Worm (Caenorhabditis elegans) whole organism, dauer: ENCODE data around the gene Y71H2AM.12.
"Not testable (repeated sequence)": the region's sequence is repeated elsewhere in the genome, so short reads cannot be mapped to it uniquely, and the experiment has no call there.

ENCODE experiments used
- unc-62 ChIP-seq: sonication (generic microtip); optimal IDR thresholded peaks from 2 replicates; lab custom pipeline; 2017; ENCODE audit warnings: missing biosample characterization, missing genetic modification reagents, missing genetic modification characterization

The Y71H2AM.12 gene

DNA sequence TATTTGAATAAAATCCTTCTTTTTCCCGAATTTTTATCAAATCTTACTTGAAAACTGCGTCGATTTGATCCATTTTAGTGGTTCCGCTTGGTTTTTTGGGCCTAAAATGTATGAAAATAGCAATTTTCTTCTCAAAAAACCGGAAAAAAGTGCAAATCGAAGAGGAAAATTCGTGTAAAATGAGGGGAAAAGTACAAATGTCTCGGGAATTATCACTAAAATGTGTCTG lies 9.0 kb downstream of the Y71H2AM.12 start, which contains the start of gene Y71H2AM.11:
Gene Y71H2AM.11 (minus strand): TSS at position 101 of the 229 bp plus-strand sequence.
- no peak for TF ChIP-seq unc-62 (GFP tag; lab: Kevin White, UChicago)

DNA sequence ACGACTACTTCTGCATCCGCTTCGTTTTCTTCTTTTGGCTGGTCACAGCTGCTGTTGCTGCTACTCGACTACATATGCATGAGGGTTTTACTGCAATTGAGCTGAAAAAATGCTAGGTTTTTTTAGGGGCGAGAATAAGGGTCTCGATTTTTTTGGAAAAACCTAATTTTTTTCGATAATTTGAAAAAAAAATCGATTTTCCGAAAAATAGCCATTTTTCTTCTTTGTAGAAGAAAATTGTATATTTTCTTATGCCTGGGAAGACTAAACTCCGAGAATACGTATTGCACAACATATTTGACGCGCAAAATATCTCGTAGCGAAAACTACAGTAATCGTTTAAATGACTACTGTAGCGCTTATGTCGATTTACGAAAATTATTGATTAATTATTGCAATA lies 17.4 kb downstream of the Y71H2AM.12 start, which contains the start of gene tmem-132:
Gene tmem-132 (minus strand): TSS at position 101 of the 400 bp plus-strand sequence.
- TF ChIP-seq unc-62 (GFP tag; lab: Kevin White, UChicago): no peak

DNA sequence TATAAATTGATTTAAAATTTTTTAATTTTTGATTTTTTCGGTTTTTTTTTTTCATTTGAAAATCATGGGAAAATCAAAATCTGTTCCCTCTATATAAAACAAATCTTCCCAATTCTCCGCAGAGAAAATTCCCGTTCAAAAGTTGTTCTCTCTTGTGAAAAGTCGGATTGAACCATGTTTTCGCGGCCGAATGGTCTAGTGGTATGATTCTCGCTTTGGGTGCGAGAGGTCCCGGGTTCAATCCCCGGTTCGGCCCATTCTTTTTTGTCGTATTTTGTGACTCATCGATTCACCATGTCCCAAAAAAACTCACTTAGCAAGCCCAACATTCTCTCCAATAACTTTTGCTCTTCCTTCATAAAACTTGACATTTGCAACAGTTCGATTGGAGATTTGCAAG lies 22.4 kb downstream of the Y71H2AM.12 start:
- no peak for TF ChIP-seq unc-62 (GFP tag; lab: Kevin White, UChicago)

DNA sequence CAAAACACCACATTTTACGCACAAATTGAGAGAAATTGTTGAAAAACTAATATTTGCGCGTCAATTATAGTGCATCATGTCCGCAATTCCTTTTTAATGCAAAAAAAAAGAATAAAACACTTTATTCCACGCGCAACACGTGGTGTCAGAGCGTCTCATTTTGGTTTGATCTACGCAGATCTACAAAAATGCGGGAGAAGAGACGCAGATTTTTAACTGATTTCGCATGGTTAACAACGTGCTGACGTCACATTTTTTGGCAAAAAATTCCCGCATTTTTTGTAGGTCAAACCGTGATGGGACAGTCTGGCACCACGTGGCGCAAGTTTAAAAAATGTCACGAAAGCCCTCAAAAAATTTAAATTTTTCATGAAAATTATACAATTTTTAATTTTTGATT lies 23.7 kb downstream of the Y71H2AM.12 start:
- TF ChIP-seq unc-62 (GFP tag; lab: Kevin White, UChicago): no peak

DNA sequence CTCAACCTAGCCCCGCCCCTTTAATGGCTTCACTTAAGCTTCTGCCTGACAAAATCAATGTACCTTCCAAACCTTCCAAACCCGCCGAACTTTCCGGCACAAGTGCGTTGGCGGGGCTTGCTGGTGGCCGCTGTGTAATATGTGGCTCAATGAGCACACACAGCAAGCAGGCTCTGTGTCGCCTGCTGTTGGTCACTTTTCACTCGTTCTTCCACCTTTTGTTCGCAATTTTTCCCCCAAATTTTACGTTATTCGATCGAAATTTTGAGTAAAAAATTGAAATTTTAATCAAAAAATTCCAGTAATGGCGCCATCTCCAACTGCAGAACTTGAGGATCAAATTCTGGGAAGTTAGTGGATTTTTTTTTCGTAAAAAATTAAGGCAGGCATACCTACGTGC lies 33.3 kb downstream of the Y71H2AM.12 start, which contains the start of gene set-27:
Gene set-27 (plus strand): TSS at position 301 of the 400 bp plus-strand sequence.
- no peak for TF ChIP-seq unc-62 (GFP tag; lab: Kevin White, UChicago)

DNA sequence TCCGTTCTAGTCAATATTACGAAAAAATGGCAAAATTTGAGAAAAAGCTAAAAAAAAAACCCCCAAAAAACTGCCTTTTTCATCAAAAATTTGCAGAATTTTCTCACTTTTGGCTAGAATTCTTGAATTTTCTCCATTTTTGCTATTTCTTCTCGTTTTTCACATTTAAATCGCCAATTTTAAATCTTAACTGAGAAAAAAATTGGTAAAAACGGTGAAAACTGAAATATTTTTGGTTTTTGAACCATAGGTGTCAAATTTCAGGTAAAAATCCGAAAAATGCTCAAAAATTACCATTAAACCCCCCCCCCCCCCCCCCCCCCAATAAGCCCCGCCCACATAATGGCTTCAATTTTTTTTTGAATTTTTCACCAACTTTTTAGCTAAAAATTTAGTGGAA lies 34.5 kb downstream of the Y71H2AM.12 start, which contains the start of gene cox-6B:
Gene cox-6B (plus strand): TSS at position 301 of the 400 bp plus-strand sequence.
- not testable (repeated sequence) for TF ChIP-seq unc-62 (GFP tag; lab: Kevin White, UChicago)

DNA sequence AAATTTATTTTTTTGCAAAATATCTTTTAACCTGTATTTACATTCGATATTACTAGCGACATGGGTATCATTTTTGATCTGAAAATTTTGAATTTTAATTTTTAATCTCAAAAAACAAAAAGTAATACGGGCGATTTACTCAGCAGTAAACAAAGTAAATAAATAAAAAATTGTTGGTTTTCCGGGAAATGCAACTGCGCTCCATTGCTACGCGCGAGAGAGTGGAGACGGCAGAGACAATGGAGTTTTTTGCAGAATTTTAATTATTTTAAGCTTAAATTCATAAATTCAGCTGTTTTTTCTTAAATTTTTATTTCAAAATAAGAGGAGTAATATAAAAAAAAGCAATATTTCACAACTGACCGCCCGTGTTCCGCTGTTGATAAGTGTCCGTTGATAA lies 35.2 kb downstream of the Y71H2AM.12 start, which contains the start of gene slc-30A9:
Gene slc-30A9 (minus strand): TSS at position 78 of the 400 bp plus-strand sequence.
- TF ChIP-seq unc-62 (GFP tag; lab: Kevin White, UChicago): no peak

DNA sequence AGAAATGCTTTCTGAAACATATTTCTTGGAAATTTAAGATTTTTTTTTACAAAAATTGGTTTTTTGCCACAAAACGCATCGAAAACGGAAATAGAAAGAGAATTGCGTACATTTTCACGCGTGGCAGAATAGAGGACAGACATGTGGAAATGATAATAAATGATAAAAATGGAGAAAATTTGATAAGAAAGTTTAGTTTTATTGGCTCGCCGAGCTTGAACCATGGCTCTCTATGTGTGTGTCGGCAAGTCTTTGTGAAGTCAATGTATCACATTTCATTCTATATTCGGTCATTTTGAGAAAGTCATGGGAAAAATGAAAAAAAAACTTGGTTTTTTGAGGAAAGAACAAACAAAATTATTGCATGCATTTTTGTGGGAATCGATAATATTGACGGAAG lies 46.5 kb downstream of the Y71H2AM.12 start:
- no peak for TF ChIP-seq unc-62 (GFP tag; lab: Kevin White, UChicago)

DNA sequence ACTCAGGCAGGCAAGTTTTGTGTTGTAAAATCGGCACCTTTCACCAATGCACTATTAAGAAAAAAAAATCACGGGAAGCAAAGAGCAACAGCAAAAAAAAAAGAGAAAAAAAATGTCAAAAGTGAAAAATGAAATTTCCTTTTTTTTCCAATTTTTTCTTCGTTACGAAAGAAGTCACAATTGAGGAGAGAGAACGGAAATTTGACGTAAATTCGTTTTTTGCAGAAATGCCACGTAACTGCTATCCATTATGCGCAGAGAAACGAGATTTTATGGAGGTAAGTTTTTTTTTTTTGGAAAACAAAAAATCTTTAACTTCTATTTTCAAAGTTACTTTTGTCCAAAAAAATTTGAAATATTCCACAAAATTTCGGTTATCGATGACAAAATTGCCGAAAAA lies 47.2 kb downstream of the Y71H2AM.12 start:
- no peak for TF ChIP-seq unc-62 (GFP tag; lab: Kevin White, UChicago)

DNA sequence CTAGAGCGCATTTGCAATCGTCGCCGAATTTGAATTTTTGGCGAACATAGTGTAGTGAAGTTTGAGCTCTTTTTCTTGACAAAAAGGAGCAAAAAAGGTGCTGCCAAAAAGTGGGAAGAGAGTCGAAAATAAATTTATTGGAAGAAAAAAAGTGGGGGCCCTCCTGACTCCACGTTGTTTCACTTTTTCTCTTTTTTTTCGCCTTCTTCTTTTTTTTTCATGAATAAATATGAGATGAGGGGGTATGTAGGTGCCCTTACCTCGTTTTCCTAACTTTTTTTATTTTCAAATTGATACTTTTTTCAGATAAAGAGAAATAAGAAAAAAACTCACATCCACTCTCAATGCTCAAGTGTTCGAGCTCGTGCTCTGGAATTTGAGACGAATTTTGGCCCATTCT lies 47.8 kb downstream of the Y71H2AM.12 start, which contains the start of the genes Y71H2AL.2, Y71H2AL.4 and pbo-1:
Gene Y71H2AL.2 (plus strand): TSS at position 301 of the 400 bp plus-strand sequence.
Gene Y71H2AL.4 (plus strand): TSS at position 345 of the 400 bp plus-strand sequence.
Gene pbo-1 (minus strand): TSS at position 400 of the 400 bp plus-strand sequence.
- TF ChIP-seq unc-62 (GFP tag; lab: Kevin White, UChicago): no peak

DNA sequence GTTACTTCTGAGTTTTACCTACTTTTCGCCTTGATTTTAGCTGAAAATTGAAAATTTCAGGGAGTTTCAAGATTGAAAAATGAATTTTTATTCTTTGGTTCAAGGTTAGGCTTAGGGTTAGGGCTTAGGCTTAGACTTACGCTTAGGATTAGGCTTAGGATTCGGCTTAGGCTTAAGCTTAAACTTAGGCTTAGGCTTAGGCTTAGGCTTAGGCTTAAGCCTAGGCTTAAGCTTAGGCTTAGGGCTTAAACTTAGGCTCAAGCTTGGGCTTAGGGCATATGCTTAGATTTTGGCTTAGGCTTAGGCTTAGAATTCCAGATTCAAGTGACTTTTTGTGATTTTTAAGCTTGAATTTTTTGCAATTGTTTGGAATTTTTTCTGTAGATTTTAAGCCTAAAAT lies 50.5 kb downstream of the Y71H2AM.12 start:
- no peak for TF ChIP-seq unc-62 (GFP tag; lab: Kevin White, UChicago)

DNA sequence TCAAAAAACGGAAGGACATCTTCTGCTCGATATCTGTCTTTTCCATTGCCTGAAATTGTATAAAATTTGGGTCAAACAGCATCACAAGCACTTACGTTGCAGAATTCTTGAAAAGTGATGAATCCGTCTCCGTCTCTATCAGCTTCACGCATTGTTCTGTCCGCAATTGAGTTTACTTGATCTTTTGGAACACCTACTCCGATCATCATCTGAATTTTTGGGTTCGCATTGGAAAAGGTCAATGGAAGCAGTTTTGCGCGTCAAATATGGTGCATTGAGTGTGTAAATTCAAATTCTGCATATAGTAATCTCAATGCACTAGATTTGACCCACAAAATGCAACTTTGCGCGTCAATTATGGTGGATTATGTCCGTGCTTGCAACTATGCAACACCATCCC lies 52.3 kb downstream of the Y71H2AM.12 start:
- no peak for TF ChIP-seq unc-62 (GFP tag; lab: Kevin White, UChicago)
